Worm (Caenorhabditis elegans) whole organism, early embryonic: Measurements from ENCODE around the gene chup-1.

Experiments used
- F13C5.2 ChIP-seq: sonication (generic microtip); optimal IDR thresholded peaks from 2 replicates; lab custom pipeline; 2017; ENCODE audit warnings: mild to moderate bottlenecking, missing genetic modification characterization, inconsistent platforms, missing compliant biosample characterization
- aly-1 ChIP-seq: sonication (generic microtip); optimal IDR thresholded peaks from 2 replicates; lab custom pipeline; 2016; ENCODE audit warnings: missing genetic modification characterization, missing compliant biosample characterization
- ama-1 ChIP-seq: fragments of 150-350 bp; optimal IDR thresholded peaks from 2 replicates; lab custom pipeline; 2014
- ceh-13 ChIP-seq: fragments of 200-800 bp; sonication (Bioruptor generic); optimal IDR thresholded peaks from 2 replicates; lab custom pipeline; 2018; ENCODE audit warnings: mild to moderate bottlenecking, missing genetic modification characterization, missing compliant biosample characterization
- ceh-36 ChIP-seq: sonication (generic microtip); optimal IDR thresholded peaks from 2 replicates; lab custom pipeline; 2016; ENCODE audit warnings: missing genetic modification characterization, inconsistent platforms, missing compliant biosample characterization
- flt-1 ChIP-seq: fragments of 200-800 bp; sonication (Bioruptor generic); IDR thresholded peaks from 2 replicates; pipeline ENCODE4 v1.3.6; 2022; ENCODE audit warnings: missing genetic modification characterization, missing compliant biosample characterization
- hnd-1 ChIP-seq: sonication (generic microtip); optimal IDR thresholded peaks from 2 replicates; lab custom pipeline; 2016; ENCODE audit warnings: missing genetic modification characterization, missing compliant biosample characterization
- pes-1 ChIP-seq: fragments of 200-800 bp; sonication (Bioruptor generic); IDR thresholded peaks from 2 replicates; pipeline ENCODE4 v1.3.6; 2022; ENCODE audit warnings: missing genetic modification reagents, missing genetic modification characterization, missing compliant biosample characterization
- scrt-1 ChIP-seq: fragments of 200-800 bp; sonication (Bioruptor generic); IDR thresholded peaks from 2 replicates; pipeline ENCODE4 v1.3.6; 2022; ENCODE audit warnings: missing genetic modification characterization, missing compliant biosample characterization
- sea-1 ChIP-seq: fragments of 200-800 bp; sonication (Bioruptor generic); conservative IDR thresholded peaks from 2 replicates; pipeline ENCODE4 v1.3.6; 2022; ENCODE audit warnings: missing genetic modification characterization, missing compliant biosample characterization
- tbx-11 ChIP-seq: fragments of 200-800 bp; sonication (Bioruptor generic); IDR thresholded peaks from 2 replicates; pipeline ENCODE4 v1.3.6; 2022; ENCODE audit warnings: missing genetic modification characterization, missing compliant biosample characterization
- tbx-37 ChIP-seq: fragments of 200-800 bp; sonication (Bioruptor generic); conservative IDR thresholded peaks from 2 replicates; pipeline ENCODE4 v1.3.6; 2022; ENCODE audit warnings: missing genetic modification reagents, missing genetic modification characterization, missing compliant biosample characterization

- no peak for TF ChIP-seq F13C5.2
- TF ChIP-seq ama-1 (lab: Kevin White, UChicago) = no peak
- no peak for TF ChIP-seq scrt-1 (GFP tag; lab: Robert Waterston, UW)
- no peak for TF ChIP-seq tbx-11 (GFP tag; lab: Robert Waterston, UW)
- TF ChIP-seq flt-1 (GFP tag; lab: Robert Waterston, UW) = no peak
- TF ChIP-seq pes-1 (GFP tag; lab: Robert Waterston, UW) = no peak
- no peak for TF ChIP-seq hnd-1 (tag; lab: Kevin White, UChicago)
- TF ChIP-seq ceh-36 (tag; lab: Kevin White, UChicago) = no peak
- no peak for TF ChIP-seq sea-1 (GFP tag; lab: Robert Waterston, UW)
- TF ChIP-seq ceh-13 (GFP tag; lab: Kevin White, UChicago) = no peak
- TF ChIP-seq tbx-37 (GFP tag; lab: Robert Waterston, UW) = no peak
- no peak for TF ChIP-seq aly-1 (tag; lab: Kevin White, UChicago)
Measured at ce11 chrX:8752546-8752945, 39.4 kb upstream of the chup-1 start.
